Fruit fly (Drosophila melanogaster) whole organism, adult: ENCODE measurements around the gene CG33107.

Experiments
- CG11617 ChIP-seq: fragments of 200-800 bp; sonication (Bioruptor generic); optimal IDR thresholded peaks from 2 replicates; lab custom pipeline; 2017; ENCODE audit warnings: mild to moderate bottlenecking, missing biosample characterization, missing genetic modification reagents, missing genetic modification characterization
- CG12768 ChIP-seq: fragments of 200-800 bp; sonication (Bioruptor generic); optimal IDR thresholded peaks from 2 replicates; lab custom pipeline; 2017; ENCODE audit warnings: missing biosample characterization, missing genetic modification characterization, mild to moderate bottlenecking, moderate library complexity, missing genetic modification reagents
- CG7045 ChIP-seq: fragments of 200-800 bp; sonication (Bioruptor generic); optimal IDR thresholded peaks from 2 replicates; lab custom pipeline; 2017; ENCODE audit warnings: missing biosample characterization, mild to moderate bottlenecking, missing genetic modification characterization
- Clk ChIP-seq: fragments of 200-800 bp; sonication (Bioruptor generic); optimal IDR thresholded peaks from 2 replicates; lab custom pipeline; 2017; ENCODE audit warnings: missing biosample characterization, missing genetic modification characterization
- cnc ChIP-seq, 2 experiments: fragments of >200 bp; optimal IDR thresholded peaks; 2 replicates each; lab custom pipeline; 2017
- tj ChIP-seq: fragments of 200-800 bp; sonication (Bioruptor generic); optimal IDR thresholded peaks from 3 replicates; lab custom pipeline; 2017; ENCODE audit warnings: missing biosample characterization, mild to moderate bottlenecking, missing genetic modification characterization, moderate library complexity

dm6 chr3R:22542773-22543411, 41.6 kb downstream of the CG33107 start:
- TF ChIP-seq Clk (no peak), CG7045 (GFP tag; lab: Kevin White, UChicago) (no peak), CG12768 (GFP tag; lab: Kevin White, UChicago) (no peak), CG11617 (GFP tag; lab: Kevin White, UChicago) (no peak), cnc (optimal IDR thresholded peaks at IDR 0.05; lab: Kevin White, UChicago) (no peak), tj (GFP tag; lab: Kevin White, UChicago) (peak; percentile 92)
